Fruit fly (Drosophila melanogaster) whole organism, prepupa: Measurements from ENCODE around the gene CG33337.

ENCODE experiments used
- CG10631 ChIP-seq: fragments of 200-800 bp; sonication (Bioruptor generic); optimal IDR thresholded peaks from 2 replicates; lab custom pipeline; 2016; ENCODE audit warnings: missing biosample characterization, missing genetic modification characterization
- CG15336 ChIP-seq: fragments of 200-800 bp; sonication (Bioruptor generic); IDR thresholded peaks from 2 replicates; pipeline ENCODE4 v1.3.6; 2022; ENCODE audit warnings: missing biosample characterization, missing genetic modification characterization
- CG1621 ChIP-seq: fragments of 200-800 bp; sonication (Bioruptor generic); optimal IDR thresholded peaks from 3 replicates; lab custom pipeline; 2018; ENCODE audit warnings: missing biosample characterization, mild to moderate bottlenecking, missing genetic modification characterization
- CG16779 ChIP-seq: fragments of 200-800 bp; sonication (Bioruptor generic); optimal IDR thresholded peaks from 3 replicates; lab custom pipeline; 2017; ENCODE audit warnings: missing biosample characterization, mild to moderate bottlenecking, missing genetic modification characterization
- CG3032 ChIP-seq: fragments of 200-800 bp; optimal IDR thresholded peaks from 2 replicates; lab custom pipeline; 2019; ENCODE audit warnings: missing biosample characterization, mild to moderate bottlenecking, missing genetic modification characterization, moderate library complexity
- CG32006 ChIP-seq: fragments of 200-800 bp; sonication (Bioruptor generic); optimal IDR thresholded peaks from 3 replicates; lab custom pipeline; 2017; ENCODE audit warnings: missing biosample characterization, mild to moderate bottlenecking, missing genetic modification characterization
- CG34406 ChIP-seq: fragments of 200-800 bp; sonication (Bioruptor generic); optimal IDR thresholded peaks from 3 replicates; lab custom pipeline; 2016; ENCODE audit warnings: missing biosample characterization, missing genetic modification characterization
- CG3919 ChIP-seq: fragments of 200-800 bp; sonication (Bioruptor generic); optimal IDR thresholded peaks from 3 replicates; lab custom pipeline; 2016; ENCODE audit warnings: missing biosample characterization, missing genetic modification characterization
- CG4318 ChIP-seq: fragments of 200-800 bp; sonication (Bioruptor generic); optimal IDR thresholded peaks from 3 replicates; lab custom pipeline; 2017; ENCODE audit warnings: missing biosample characterization, mild to moderate bottlenecking, missing genetic modification characterization
- CG6163 ChIP-seq: fragments of 200-800 bp; sonication (Bioruptor generic); IDR thresholded peaks from 3 replicates; pipeline ENCODE4 v1.3.6; 2022; ENCODE audit warnings: missing biosample characterization, missing genetic modification characterization
- CG6276 ChIP-seq: fragments of 200-800 bp; sonication (Bioruptor generic); optimal IDR thresholded peaks from 2 replicates; lab custom pipeline; 2017; ENCODE audit warnings: missing biosample characterization, mild to moderate bottlenecking, missing genetic modification characterization
- CG6808 ChIP-seq: fragments of 200-800 bp; sonication (Bioruptor generic); optimal IDR thresholded peaks from 3 replicates; lab custom pipeline; 2017; ENCODE audit warnings: missing biosample characterization, missing genetic modification characterization, mild to moderate bottlenecking, moderate library complexity, missing genetic modification reagents
- CG6854 ChIP-seq: fragments of 200-800 bp; sonication (Bioruptor generic); optimal IDR thresholded peaks from 2 replicates; lab custom pipeline; 2017; ENCODE audit warnings: missing biosample characterization, mild to moderate bottlenecking, missing genetic modification characterization
- CG8119 ChIP-seq: fragments of 200-800 bp; sonication (Bioruptor generic); IDR thresholded peaks from 3 replicates; pipeline ENCODE4 v1.3.6; 2022; ENCODE audit warnings: missing biosample characterization, missing genetic modification characterization
- CG8319 ChIP-seq: fragments of 200-800 bp; sonication (Bioruptor generic); optimal IDR thresholded peaks from 3 replicates; lab custom pipeline; 2016; ENCODE audit warnings: missing biosample characterization, missing genetic modification characterization
- CG8632 ChIP-seq: fragments of 200-800 bp; sonication (Bioruptor generic); optimal IDR thresholded peaks from 3 replicates; lab custom pipeline; 2016; ENCODE audit warnings: missing biosample characterization, missing genetic modification characterization
- Eip78C ChIP-seq: fragments of 200-800 bp; sonication (Bioruptor generic); peaks from one replicate; lab custom pipeline; 2016; ENCODE audit warnings: missing biosample characterization, missing genetic modification characterization
- Eip93F ChIP-seq: fragments of 200-800 bp; sonication (Bioruptor generic); optimal IDR thresholded peaks from 2 replicates; lab custom pipeline; 2016; ENCODE audit warnings: missing biosample characterization, mild to moderate bottlenecking, missing genetic modification characterization
- Ets21C ChIP-seq: fragments of 200-800 bp; sonication (Bioruptor generic); optimal IDR thresholded peaks from 3 replicates; lab custom pipeline; 2016; ENCODE audit warnings: missing biosample characterization, missing genetic modification characterization
- Ets96B ChIP-seq: fragments of 200-800 bp; optimal IDR thresholded peaks from 2 replicates; lab custom pipeline; 2019; ENCODE audit warnings: missing biosample characterization, mild to moderate bottlenecking, missing genetic modification characterization, moderate library complexity
- Gug ChIP-seq: fragments of 200-800 bp; sonication (Bioruptor generic); IDR thresholded peaks from 2 replicates; pipeline ENCODE4 v1.3.6; 2022; ENCODE audit warnings: missing biosample characterization, missing genetic modification characterization
- Hr38 ChIP-seq: sonication (Bioruptor generic); optimal IDR thresholded peaks from 2 replicates; lab custom pipeline; 2016; ENCODE audit warnings: missing biosample characterization, missing genetic modification characterization
- Hr4 ChIP-seq: fragments of 200-800 bp; sonication (Bioruptor generic); optimal IDR thresholded peaks from 3 replicates; lab custom pipeline; 2016; ENCODE audit warnings: missing biosample characterization, missing genetic modification characterization
- Lpt ChIP-seq: fragments of 200-800 bp; sonication (Bioruptor generic); optimal IDR thresholded peaks from 3 replicates; lab custom pipeline; 2016; ENCODE audit warnings: missing biosample characterization, missing genetic modification characterization
- OdsH ChIP-seq: fragments of 200-800 bp; sonication (Bioruptor generic); optimal IDR thresholded peaks from 3 replicates; lab custom pipeline; 2016; ENCODE audit warnings: missing biosample characterization, missing genetic modification characterization
- Smox ChIP-seq: fragments of 200-800 bp; sonication (Bioruptor generic); optimal IDR thresholded peaks from 3 replicates; lab custom pipeline; 2016; ENCODE audit warnings: missing biosample characterization, missing genetic modification characterization
- Sox14 ChIP-seq: fragments of 200-800 bp; sonication (Bioruptor generic); optimal IDR thresholded peaks from 3 replicates; lab custom pipeline; 2016; ENCODE audit warnings: missing biosample characterization, missing genetic modification characterization
- Sox15 ChIP-seq: fragments of 200-800 bp; sonication (Bioruptor generic); optimal IDR thresholded peaks from 3 replicates; lab custom pipeline; 2016; ENCODE audit warnings: missing biosample characterization, missing genetic modification characterization
- achi ChIP-seq: fragments of 200-800 bp; sonication (Bioruptor generic); optimal IDR thresholded peaks from 3 replicates; lab custom pipeline; 2016; ENCODE audit warnings: missing biosample characterization, missing genetic modification characterization
- acj6 ChIP-seq: fragments of 200-800 bp; sonication (Bioruptor generic); optimal IDR thresholded peaks from 3 replicates; lab custom pipeline; 2016; ENCODE audit warnings: missing biosample characterization, missing genetic modification characterization
- cyc ChIP-seq: fragments of 200-800 bp; sonication (Bioruptor generic); optimal IDR thresholded peaks from 3 replicates; lab custom pipeline; 2016; ENCODE audit warnings: missing biosample characterization, missing genetic modification characterization
- dsx ChIP-seq: fragments of 200-800 bp; optimal IDR thresholded peaks from 3 replicates; lab custom pipeline; 2019; ENCODE audit warnings: missing biosample characterization, mild to moderate bottlenecking, missing genetic modification characterization, moderate library complexity; ENCODE audit not compliant: poor library complexity, severe bottlenecking
- esn ChIP-seq: fragments of 200-800 bp; sonication (Bioruptor generic); optimal IDR thresholded peaks from 2 replicates; lab custom pipeline; 2016; ENCODE audit warnings: missing biosample characterization, mild to moderate bottlenecking, missing genetic modification characterization, moderate library complexity
- fkh ChIP-seq: fragments of 200-800 bp; sonication (Bioruptor generic); optimal IDR thresholded peaks from 3 replicates; lab custom pipeline; 2017; ENCODE audit warnings: missing biosample characterization, mild to moderate bottlenecking, missing genetic modification characterization, moderate library complexity
- pdm3 ChIP-seq: fragments of 200-800 bp; sonication (Bioruptor generic); optimal IDR thresholded peaks from 3 replicates; lab custom pipeline; 2016; ENCODE audit warnings: missing biosample characterization, missing genetic modification characterization
- spab ChIP-seq: fragments of 200-800 bp; sonication (Bioruptor generic); optimal IDR thresholded peaks from 2 replicates; lab custom pipeline; 2017; ENCODE audit warnings: missing biosample characterization, mild to moderate bottlenecking, missing genetic modification characterization, missing genetic modification reagents
- svp ChIP-seq: fragments of 200-800 bp; sonication (Bioruptor generic); peaks from one replicate; lab custom pipeline; 2016; ENCODE audit warnings: missing biosample characterization, missing genetic modification characterization
- topi ChIP-seq: fragments of 200-800 bp; sonication (Bioruptor generic); optimal IDR thresholded peaks from 3 replicates; lab custom pipeline; 2016; ENCODE audit warnings: missing biosample characterization, missing genetic modification characterization

CG33337 gene

DNA sequence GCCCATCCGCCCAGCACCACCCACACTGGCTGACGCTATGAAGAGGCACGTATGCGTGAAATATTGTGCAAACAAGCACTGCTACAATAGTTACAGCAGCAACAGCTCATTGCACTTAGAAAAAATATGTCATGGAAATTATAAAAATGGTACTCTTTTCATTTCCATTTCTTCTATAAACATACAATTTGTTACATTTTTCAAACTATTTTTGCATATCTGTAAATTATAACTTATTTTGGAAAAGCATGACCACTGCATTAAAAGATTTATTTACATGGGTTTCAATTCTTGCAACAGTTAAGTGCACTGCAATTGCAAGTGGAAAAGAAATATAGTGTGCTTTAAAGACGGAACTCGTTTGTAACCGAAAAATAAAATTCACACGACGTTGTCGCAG, 45.8 kb upstream of the CG33337 start (continued):
- TF ChIP-seq Eip93F (GFP tag; lab: Kevin White, UChicago): no peak
- TF ChIP-seq CG32006 (GFP tag; lab: Kevin White, UChicago): peak; percentile 67
- TF ChIP-seq CG16779 (tag; lab: Kevin White, UChicago): no peak
- TF ChIP-seq Ets21C (GFP tag; lab: Kevin White, UChicago): no peak
- TF ChIP-seq CG8632 (GFP tag; lab: Kevin White, UChicago): no peak
- TF ChIP-seq CG4318 (GFP tag; lab: Kevin White, UChicago): peak; percentile 13
- peak; percentile 67; the same call in 1 of the 3 replicates for TF ChIP-seq CG8119 (GFP tag; lab: Robert Waterston, UW)
- peak; percentile 27 for TF ChIP-seq achi (GFP tag; lab: Kevin White, UChicago)
- no peak for TF ChIP-seq cyc (GFP tag; lab: Kevin White, UChicago)
- no peak for TF ChIP-seq Ets96B
- no peak for TF ChIP-seq CG6854 (GFP tag; lab: Kevin White, UChicago)
- no peak for TF ChIP-seq Sox14
- no peak for TF ChIP-seq CG3032
- peak; percentile 77 for TF ChIP-seq Hr4 (GFP tag; lab: Kevin White, UChicago)
- TF ChIP-seq pdm3 (GFP tag; lab: Kevin White, UChicago): peak; percentile 9
- TF ChIP-seq CG6808 (GFP tag; lab: Kevin White, UChicago): no peak
- TF ChIP-seq CG3919 (GFP tag; lab: Kevin White, UChicago): peak; percentile 22

DNA sequence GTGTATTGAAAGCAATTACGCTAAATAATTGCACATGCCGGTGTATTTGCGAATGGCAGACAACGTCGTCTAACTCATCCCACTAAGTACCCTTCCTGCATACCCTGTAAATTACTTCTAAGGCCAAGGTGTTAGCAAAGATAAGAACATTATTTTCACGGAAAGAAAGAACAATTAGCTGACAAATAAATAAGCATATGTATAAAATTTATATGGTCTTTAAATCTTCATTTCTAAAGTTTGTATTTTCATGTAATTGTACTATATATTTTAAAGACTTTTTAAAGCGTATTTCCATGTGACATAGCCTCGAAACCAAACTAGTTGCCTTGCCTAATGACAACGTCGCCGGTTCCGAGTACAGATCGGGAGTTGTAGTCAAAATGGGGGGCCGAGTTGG, 44.7 kb upstream of the CG33337 start:
- TF ChIP-seq Sox15 (GFP tag; lab: Kevin White, UChicago): no peak
- TF ChIP-seq dsx (GFP tag; lab: Kevin White, UChicago): no peak
- no peak for TF ChIP-seq spab (GFP tag; lab: Kevin White, UChicago)
- TF ChIP-seq topi (GFP tag; lab: Kevin White, UChicago): no peak
- TF ChIP-seq CG8119 (GFP tag; lab: Robert Waterston, UW): peak; percentile 59; the same call in 2 of the 3 replicates
- TF ChIP-seq achi (GFP tag; lab: Kevin White, UChicago): peak; percentile 7
- TF ChIP-seq CG15336 (GFP tag; lab: Robert Waterston, UW): peak; percentile 63
- TF ChIP-seq Hr4 (GFP tag; lab: Kevin White, UChicago): peak; percentile 60
- no peak for TF ChIP-seq CG1621 (tag; lab: Kevin White, UChicago)
- TF ChIP-seq CG16779 (tag; lab: Kevin White, UChicago): no peak
- TF ChIP-seq Sox14: no peak
- no peak for TF ChIP-seq fkh (GFP tag; lab: Kevin White, UChicago)
- TF ChIP-seq Lpt (GFP tag; lab: Kevin White, UChicago): peak; percentile 21
- TF ChIP-seq Hr38 (GFP tag; lab: Kevin White, UChicago): no peak
- peak; percentile 63 for TF ChIP-seq CG32006 (GFP tag; lab: Kevin White, UChicago)
- peak; percentile 8 for TF ChIP-seq pdm3 (GFP tag; lab: Kevin White, UChicago)
- no peak for TF ChIP-seq Smox (GFP tag; lab: Kevin White, UChicago)
- peak; percentile 4 for TF ChIP-seq svp (GFP tag; lab: Kevin White, UChicago)
- peak; percentile 6 for TF ChIP-seq acj6 (GFP tag; lab: Kevin White, UChicago)
- TF ChIP-seq Ets96B: no peak
- no peak for TF ChIP-seq CG34406 (GFP tag; lab: Kevin White, UChicago)
- no peak for TF ChIP-seq Gug (GFP tag; lab: Robert Waterston, UW)
- no peak for TF ChIP-seq esn (GFP tag; lab: Kevin White, UChicago)
- TF ChIP-seq Eip78C (GFP tag; lab: Kevin White, UChicago): peak; percentile 59
- no peak for TF ChIP-seq CG6163 (GFP tag; lab: Robert Waterston, UW)
- no peak for TF ChIP-seq OdsH (GFP tag; lab: Kevin White, UChicago)
- no peak for TF ChIP-seq CG8632 (GFP tag; lab: Kevin White, UChicago)
- TF ChIP-seq CG6854 (GFP tag; lab: Kevin White, UChicago): no peak
- TF ChIP-seq CG6276 (GFP tag; lab: Kevin White, UChicago): peak; percentile 35

- TF ChIP-seq CG8319 (GFP tag; lab: Kevin White, UChicago): no peak
- TF ChIP-seq CG10631 (GFP tag; lab: Kevin White, UChicago): no peak
These were observed 42.2 kb upstream of the CG33337 start for dm6 chr3R:23634789-23635188.
